Worm (Caenorhabditis elegans) whole organism, L2 larva: ENCODE measurements around the gene tax-4.

Source experiments
- C34F6.9 ChIP-seq: fragments of 150-350 bp; optimal IDR thresholded peaks from 2 replicates; lab custom pipeline; 2014; ENCODE audit warnings: missing biosample characterization, missing genetic modification characterization
- F13H6.1 ChIP-seq: sonication (generic microtip); optimal IDR thresholded peaks from 2 replicates; lab custom pipeline; 2016; ENCODE audit warnings: missing genetic modification characterization, missing compliant biosample characterization
- R02D3.7 ChIP-seq: fragments of 150-350 bp; optimal IDR thresholded peaks from 2 replicates; lab custom pipeline; 2014; ENCODE audit warnings: missing biosample characterization, missing genetic modification characterization
- ZK546.5 ChIP-seq: sonication (generic microtip); optimal IDR thresholded peaks from 2 replicates; lab custom pipeline; 2017; ENCODE audit warnings: missing biosample characterization, missing genetic modification characterization
- aly-2 ChIP-seq: fragments of 150-350 bp; optimal IDR thresholded peaks from 2 replicates; lab custom pipeline; 2014; ENCODE audit warnings: missing biosample characterization, missing genetic modification characterization
- blmp-1 ChIP-seq: sonication (generic microtip); optimal IDR thresholded peaks from 2 replicates; lab custom pipeline; 2017; ENCODE audit warnings: missing genetic modification characterization, mild to moderate bottlenecking, missing compliant biosample characterization, antibody characterized with exemption, moderate library complexity; ENCODE audit not compliant: insufficient read depth
- ceh-16 ChIP-seq: fragments of 150-350 bp; optimal IDR thresholded peaks from 2 replicates; lab custom pipeline; 2014; ENCODE audit warnings: missing biosample characterization, missing genetic modification characterization
- ceh-82 ChIP-seq: fragments of 150-350 bp; optimal IDR thresholded peaks from 2 replicates; lab custom pipeline; 2014; ENCODE audit warnings: missing biosample characterization, missing genetic modification characterization
- crh-2 ChIP-seq: sonication (generic microtip); optimal IDR thresholded peaks from 2 replicates; lab custom pipeline; 2017; ENCODE audit warnings: missing biosample characterization, missing genetic modification characterization
- dmd-4 ChIP-seq: sonication (generic microtip); optimal IDR thresholded peaks from 2 replicates; lab custom pipeline; 2017; ENCODE audit warnings: missing biosample characterization, missing genetic modification characterization
- elt-3 ChIP-seq: sonication (generic microtip); optimal IDR thresholded peaks from 2 replicates; lab custom pipeline; 2017; ENCODE audit warnings: missing biosample characterization, missing genetic modification characterization
- fos-1 ChIP-seq: fragments of 150-350 bp; optimal IDR thresholded peaks from 2 replicates; lab custom pipeline; 2014; ENCODE audit warnings: missing biosample characterization, missing genetic modification characterization
- gmeb-1 ChIP-seq: fragments of 150-350 bp; optimal IDR thresholded peaks from 2 replicates; lab custom pipeline; 2014; ENCODE audit warnings: missing biosample characterization, missing genetic modification characterization
- lsy-2 ChIP-seq, 2 experiments: fragments of 150-350 bp in 1 of 2; sonication (generic microtip) in 1 of 2; optimal IDR thresholded peaks; 2 replicates each; lab custom pipeline; 2014 to 2017; ENCODE audit warnings: missing biosample characterization in 2 of 2, missing genetic modification characterization in 2 of 2
- mab-5 ChIP-seq: fragments of 150-350 bp; optimal IDR thresholded peaks from 2 replicates; lab custom pipeline; 2014; ENCODE audit warnings: missing biosample characterization, missing genetic modification characterization
- mbf-1 ChIP-seq: sonication (generic microtip); optimal IDR thresholded peaks from 2 replicates; lab custom pipeline; 2017; ENCODE audit warnings: missing biosample characterization, missing genetic modification characterization
- nhr-11 ChIP-seq: fragments of 150-350 bp; optimal IDR thresholded peaks from 2 replicates; lab custom pipeline; 2014; ENCODE audit warnings: missing biosample characterization, missing genetic modification characterization
- nhr-129 ChIP-seq: fragments of 150-350 bp; optimal IDR thresholded peaks from 2 replicates; lab custom pipeline; 2014; ENCODE audit warnings: missing biosample characterization, missing genetic modification characterization
- nhr-21 ChIP-seq: fragments of 150-350 bp; optimal IDR thresholded peaks from 2 replicates; lab custom pipeline; 2014; ENCODE audit warnings: missing biosample characterization, missing genetic modification characterization
- nhr-23 ChIP-seq: fragments of 150-350 bp; optimal IDR thresholded peaks from 2 replicates; lab custom pipeline; 2014; ENCODE audit warnings: missing biosample characterization, missing genetic modification reagents, missing genetic modification characterization
- nhr-237 ChIP-seq: fragments of 150-350 bp; optimal IDR thresholded peaks from 2 replicates; lab custom pipeline; 2014; ENCODE audit warnings: missing biosample characterization, missing genetic modification characterization
- nhr-6 ChIP-seq: fragments of 150-350 bp; optimal IDR thresholded peaks from 2 replicates; lab custom pipeline; 2014; ENCODE audit warnings: missing biosample characterization, missing genetic modification characterization
- peb-1 ChIP-seq: fragments of 150-350 bp; optimal IDR thresholded peaks from 2 replicates; lab custom pipeline; 2014; ENCODE audit warnings: missing biosample characterization, missing genetic modification characterization
- sem-4 ChIP-seq: fragments of 150-350 bp; optimal IDR thresholded peaks from 2 replicates; lab custom pipeline; 2014; ENCODE audit warnings: missing biosample characterization, missing genetic modification reagents, missing genetic modification characterization
- skn-1 ChIP-seq: sonication (generic microtip); optimal IDR thresholded peaks from 2 replicates; lab custom pipeline; 2017; ENCODE audit warnings: missing biosample characterization, missing genetic modification characterization
- sma-3 ChIP-seq: sonication (generic microtip); optimal IDR thresholded peaks from 2 replicates; lab custom pipeline; 2016; ENCODE audit warnings: missing genetic modification reagents, missing genetic modification characterization, missing compliant biosample characterization
- sma-9 ChIP-seq, 2 experiments: fragments of 150-350 bp in 1 of 2; sonication (generic microtip) in 1 of 2; optimal IDR thresholded peaks; 2 replicates each; lab custom pipeline; 2014 to 2016; ENCODE audit warnings: missing genetic modification characterization in 2 of 2, mild to moderate bottlenecking in 1 of 2, missing biosample characterization in 1 of 2, missing compliant biosample characterization in 1 of 2, missing genetic modification reagents in 1 of 2, moderate library complexity in 1 of 2
- unc-39 ChIP-seq: fragments of 150-350 bp; optimal IDR thresholded peaks from 2 replicates; lab custom pipeline; 2014; ENCODE audit warnings: missing biosample characterization, missing genetic modification characterization
- unc-55 ChIP-seq: fragments of 150-350 bp; sonication (generic microtip); optimal IDR thresholded peaks from 3 replicates; lab custom pipeline; 2014; ENCODE audit warnings: missing biosample characterization, missing genetic modification reagents, missing genetic modification characterization
- zag-1 ChIP-seq: fragments of 150-350 bp; optimal IDR thresholded peaks from 2 replicates; lab custom pipeline; 2014; ENCODE audit warnings: missing biosample characterization, missing genetic modification characterization
- ztf-11 ChIP-seq: sonication (generic microtip); optimal IDR thresholded peaks from 2 replicates; lab custom pipeline; 2017; ENCODE audit warnings: missing biosample characterization, missing genetic modification characterization

Gene tax-4

DNA sequence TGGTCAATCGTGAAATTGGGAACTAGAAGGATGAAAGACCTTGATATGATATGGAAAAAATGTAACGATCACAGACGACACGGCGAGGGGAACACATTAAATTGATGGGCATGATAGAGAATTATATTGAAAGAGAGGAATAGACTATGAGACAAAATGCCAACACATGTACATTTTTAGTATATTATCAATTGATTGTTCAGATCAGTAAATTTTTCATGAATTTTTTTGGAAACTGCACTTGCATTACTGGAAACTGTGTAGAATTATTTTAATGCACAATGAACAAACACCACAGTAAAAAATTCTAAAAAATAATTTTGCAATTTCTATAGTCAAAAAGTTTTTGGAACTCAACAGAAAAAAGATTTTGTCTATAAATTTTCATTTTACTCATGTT lies 8.1 kb upstream of the tax-4 start:
- peak; percentile 33 for TF ChIP-seq fos-1 (tag; lab: Kevin White, UChicago)
- peak; percentile 21 for TF ChIP-seq sma-9 (GFP tag; optimal IDR thresholded peaks at IDR 0.05; lab: Kevin White, UChicago)
- no peak for TF ChIP-seq sma-9 (tag; optimal IDR thresholded peaks at IDR 0.05; lab: Kevin White, UChicago)
- no peak for TF ChIP-seq nhr-237 (tag; lab: Kevin White, UChicago)

DNA sequence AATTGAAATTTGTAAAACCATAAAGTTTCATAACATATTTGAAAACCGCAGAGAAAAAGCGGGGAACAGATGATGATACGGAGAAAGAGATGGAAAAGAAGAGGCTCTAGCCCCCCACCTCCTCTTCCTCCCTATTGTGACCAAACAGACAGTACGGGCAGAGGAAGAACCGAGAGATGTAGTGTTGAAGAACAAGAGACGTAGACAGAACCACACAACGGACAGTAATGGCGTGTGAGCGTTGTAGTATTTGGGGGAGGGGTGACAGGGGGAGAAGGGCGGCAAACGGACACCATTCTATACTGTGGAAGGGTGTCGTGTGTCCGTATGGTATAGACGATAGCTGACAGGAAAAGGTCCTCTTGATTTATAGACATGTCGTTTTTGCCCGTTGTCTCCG lies 5.3 kb upstream of the tax-4 start:
- no peak for TF ChIP-seq sma-3 (GFP tag; lab: Kevin White, UChicago)
- peak; percentile 19 for TF ChIP-seq fos-1 (tag; lab: Kevin White, UChicago)
- TF ChIP-seq ceh-16: no peak

- TF ChIP-seq mab-5 (tag; lab: Kevin White, UChicago) (peak; percentile 84), unc-55 (GFP tag; lab: Kevin White, UChicago) (peak; percentile 40), dmd-4 (tag; lab: Kevin White, UChicago) (no peak), sma-9 (GFP tag; optimal IDR thresholded peaks at IDR 0.05; lab: Kevin White, UChicago) (no peak), sma-9 (tag; optimal IDR thresholded peaks at IDR 0.05; lab: Kevin White, UChicago) (no peak), ceh-16 (no peak)
Observed at ce11 chrIII:9177874-9178273, 3.5 kb upstream of the tax-4 start.

- no peak for TF ChIP-seq mbf-1 (tag; lab: Kevin White, UChicago)
- no peak for TF ChIP-seq ztf-11 (tag; lab: Kevin White, UChicago)
- no peak for TF ChIP-seq nhr-129 (tag; lab: Kevin White, UChicago)
- no peak for TF ChIP-seq fos-1 (tag; lab: Kevin White, UChicago)
- TF ChIP-seq lsy-2 (tag; optimal IDR thresholded peaks at IDR 0.05; lab: Kevin White, UChicago): no peak
- no peak for TF ChIP-seq elt-3 (tag; lab: Kevin White, UChicago)
- TF ChIP-seq aly-2 (tag; lab: Kevin White, UChicago): no peak
- TF ChIP-seq nhr-11 (tag; lab: Kevin White, UChicago): no peak
- no peak for TF ChIP-seq crh-2 (tag; lab: Kevin White, UChicago)
Observed at ce11 chrIII:9185722-9186121, 4.4 kb downstream of the tax-4 start, which contains the start of gene ZC84.7. TSS of gene ZC84.7 (plus strand) at chrIII:9186022.

DNA sequence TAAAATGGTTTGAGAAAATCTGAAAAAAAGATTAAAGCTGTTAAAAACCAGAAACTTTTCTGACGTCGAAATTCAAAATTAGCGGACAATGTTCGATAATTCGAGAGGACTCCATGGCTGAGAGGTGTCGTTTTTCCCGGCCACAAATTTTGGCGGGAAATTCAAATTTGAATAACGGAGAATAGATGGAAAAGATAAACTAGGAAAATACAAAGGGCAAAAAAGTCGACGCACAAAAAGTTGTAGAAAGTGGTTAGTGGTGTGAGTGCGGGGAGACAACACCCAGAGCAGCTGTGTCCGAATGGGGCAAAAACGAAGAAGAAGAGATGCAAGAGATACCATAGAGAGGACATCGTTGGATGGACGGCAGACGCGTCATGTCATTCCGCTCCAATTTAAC lies 9.7 kb downstream of the tax-4 start, which contains the start of gene cls-3:
cls-3 (minus strand) TSS at position 19 of the 400 bp plus-strand sequence.
- TF ChIP-seq ceh-82 (no peak), lsy-2 (tag; optimal IDR thresholded peaks at IDR 0.05; lab: Kevin White, UChicago) (peak in 1 of 2 experiments; percentile 82), ZK546.5 (tag; lab: Kevin White, UChicago) (no peak), mab-5 (tag; lab: Kevin White, UChicago) (no peak), nhr-129 (tag; lab: Kevin White, UChicago) (peak; percentile 36), gmeb-1 (tag; lab: Kevin White, UChicago) (peak; percentile 80), F13H6.1 (tag; lab: Kevin White, UChicago) (peak; percentile 16), nhr-6 (tag; lab: Kevin White, UChicago) (peak; percentile 26), sma-9 (GFP tag; optimal IDR thresholded peaks at IDR 0.05; lab: Kevin White, UChicago) (peak; percentile 61), sma-9 (tag; optimal IDR thresholded peaks at IDR 0.05; lab: Kevin White, UChicago) (no peak), sma-3 (GFP tag; lab: Kevin White, UChicago) (no peak), nhr-21 (tag; lab: Kevin White, UChicago) (peak; percentile 9), blmp-1 (tag; lab: Kevin White, UChicago) (no peak), skn-1 (no peak), unc-55 (GFP tag; lab: Kevin White, UChicago) (peak; percentile 47), zag-1 (tag; lab: Kevin White, UChicago) (peak; percentile 7), C34F6.9 (tag; lab: Kevin White, UChicago) (peak; percentile 59)

DNA sequence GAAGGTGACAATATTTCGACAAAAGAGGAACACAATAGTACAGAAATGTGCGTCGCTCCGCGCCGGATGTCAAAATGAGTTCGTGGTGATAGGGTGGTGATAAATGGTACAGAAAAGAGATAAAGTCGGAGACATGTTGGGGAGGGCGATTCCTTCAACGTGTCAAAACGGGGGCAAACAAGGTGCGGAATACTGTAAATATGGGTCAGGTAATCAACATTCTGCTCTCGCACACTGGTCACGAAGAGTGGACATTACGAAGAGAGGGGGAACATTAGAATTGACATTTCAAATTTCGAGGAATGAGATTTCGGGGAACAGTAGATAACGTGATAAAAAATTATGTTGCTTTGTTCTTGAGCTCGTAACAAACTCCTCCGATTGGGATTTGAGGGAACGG lies 18.3 kb downstream of the tax-4 start, which contains the start of gene ZC84.6:
ZC84.6 (minus strand) TSS at position 101 of the 400 bp plus-strand sequence.
- TF ChIP-seq sem-4 (no peak), nhr-237 (tag; lab: Kevin White, UChicago) (no peak)
- TF ChIP-seq, all 48 proteins: peak for 0

- no peak for TF ChIP-seq peb-1 (tag; lab: Kevin White, UChicago)
- TF ChIP-seq unc-39 (tag; lab: Kevin White, UChicago): no peak
- no peak for TF ChIP-seq nhr-237 (tag; lab: Kevin White, UChicago)
- no peak for TF ChIP-seq nhr-23
- TF ChIP-seq unc-55 (GFP tag; lab: Kevin White, UChicago): no peak
- TF ChIP-seq R02D3.7 (tag; lab: Kevin White, UChicago): no peak
Observed at ce11 chrIII:9201977-9202376, 20.6 kb downstream of the tax-4 start.
